Worm (Caenorhabditis elegans): Measurements from ENCODE around the gene C28A5.6.

- no peak for TF ChIP-seq W03F9.2 (tag; optimal IDR thresholded peaks at IDR 0.05)
- no peak for TF ChIP-seq dao-5 (tag; optimal IDR thresholded peaks at IDR 0.05)
Measured at ce11 chrIII:4452749-4453148, 23.4 kb upstream of the C28A5.6 start.

All from whole organism, L4/young adult.